Fruit fly (Drosophila melanogaster) whole organism, wandering third instar larva: ENCODE data around the gene HIP-R.

Source experiments
- Jra ChIP-seq: sonication (Bioruptor generic); optimal IDR thresholded peaks from 2 replicates; lab custom pipeline; 2016; ENCODE audit warnings: missing biosample characterization, missing genetic modification characterization
- brk ChIP-seq: fragments of 200-800 bp; sonication (Bioruptor generic); optimal IDR thresholded peaks from 2 replicates; lab custom pipeline; 2016; ENCODE audit warnings: missing biosample characterization, mild to moderate bottlenecking, missing genetic modification characterization
- foxo ChIP-seq, 2 experiments: fragments of 200-800 bp; sonication (Bioruptor generic); optimal IDR thresholded peaks; 2 replicates in 1 of 2; 3 replicates in 1 of 2; lab custom pipeline; 2016 to 2017; ENCODE audit warnings: missing biosample characterization in 2 of 2, missing genetic modification characterization in 2 of 2
- fru ChIP-seq: fragments of 200-800 bp; sonication (Bioruptor generic); optimal IDR thresholded peaks from 3 replicates; lab custom pipeline; 2016; ENCODE audit warnings: missing biosample characterization, mild to moderate bottlenecking, missing genetic modification characterization
- h ChIP-seq: fragments of 200-800 bp; sonication (Bioruptor generic); optimal IDR thresholded peaks from 3 replicates; lab custom pipeline; 2016; ENCODE audit warnings: missing biosample characterization, mild to moderate bottlenecking, missing genetic modification characterization
- lola ChIP-seq: fragments of >200 bp; optimal IDR thresholded peaks from 2 replicates; lab custom pipeline; 2017; ENCODE audit warnings: missing biosample characterization, missing genetic modification characterization
- pan ChIP-seq: fragments of >200 bp; optimal IDR thresholded peaks from 2 replicates; lab custom pipeline; 2017
- sv ChIP-seq: fragments of 200-800 bp; sonication (Bioruptor generic); optimal IDR thresholded peaks from 3 replicates; lab custom pipeline; 2016; ENCODE audit warnings: missing biosample characterization, missing genetic modification characterization

- no peak for TF ChIP-seq Jra (GFP tag; lab: Kevin White, UChicago)
- TF ChIP-seq fru (GFP tag; lab: Kevin White, UChicago), result no peak
- TF ChIP-seq brk, result no peak
- TF ChIP-seq sv (GFP tag; lab: Kevin White, UChicago), result no peak
- TF ChIP-seq h (GFP tag; lab: Kevin White, UChicago), result no peak
- TF ChIP-seq foxo (GFP tag; optimal IDR thresholded peaks at IDR 0.05; lab: Kevin White, UChicago), result no peak
- no peak for TF ChIP-seq pan (lab: Kevin White, UChicago)
- TF ChIP-seq lola (GFP tag; lab: Kevin White, UChicago), result no peak
Measured at dm6 chrX:3746898-3747297, 42.9 kb upstream of the HIP-R start.
